Worm (Caenorhabditis elegans) whole organism, L1 larva: ENCODE measurements around the gene nhr-140.

Experiments used
- ama-1 ChIP-seq: fragments of 150-350 bp; optimal IDR thresholded peaks from 2 replicates; lab custom pipeline; 2014
- blmp-1 ChIP-seq: fragments of 150-350 bp; optimal IDR thresholded peaks from 2 replicates; lab custom pipeline; 2014; ENCODE audit warnings: missing biosample characterization, missing genetic modification characterization
- ceh-8 ChIP-seq: fragments of 200-800 bp; sonication (Bioruptor generic); optimal IDR thresholded peaks from 2 replicates; lab custom pipeline; 2018; ENCODE audit warnings: mild to moderate bottlenecking, missing genetic modification characterization, moderate library complexity, missing compliant biosample characterization
- ceh-88 ChIP-seq: fragments of 200-800 bp; sonication (Bioruptor generic); IDR thresholded peaks from 2 replicates; pipeline ENCODE4 v1.3.6; 2022; ENCODE audit warnings: missing genetic modification characterization, missing compliant biosample characterization
- efl-1 ChIP-seq, 4 experiments: fragments of 150-350 bp; optimal IDR thresholded peaks in 3 of 4; peaks in 1 of 4; 1 replicate in 1 of 4; 2 replicates in 3 of 4; lab custom pipeline; 2014; ENCODE audit warnings: missing biosample characterization in 2 of 4, missing genetic modification characterization in 2 of 4, missing genetic modification reagents in 2 of 4
- efl-3 ChIP-seq: fragments of 200-800 bp; sonication (Bioruptor generic); optimal IDR thresholded peaks from 2 replicates; lab custom pipeline; 2018; ENCODE audit warnings: mild to moderate bottlenecking, missing genetic modification characterization, missing compliant biosample characterization
- egl-27 ChIP-seq, 2 experiments: fragments of 150-350 bp in 1 of 2; sonication (generic microtip); optimal IDR thresholded peaks; 3 replicates each; lab custom pipeline; 2017 to 2018; ENCODE audit warnings: missing biosample characterization in 2 of 2, missing genetic modification characterization in 2 of 2, missing genetic modification reagents in 2 of 2
- elt-2 ChIP-seq: sonication (generic microtip); optimal IDR thresholded peaks from 2 replicates; lab custom pipeline; 2016; ENCODE audit warnings: missing genetic modification characterization, mild to moderate bottlenecking, inconsistent platforms, missing compliant biosample characterization, missing genetic modification reagents
- fkh-10 ChIP-seq: sonication (generic microtip); optimal IDR thresholded peaks from 2 replicates; lab custom pipeline; 2017; ENCODE audit warnings: missing biosample characterization, missing genetic modification reagents, missing genetic modification characterization
- fkh-8 ChIP-seq: sonication (generic microtip); optimal IDR thresholded peaks from 2 replicates; lab custom pipeline; 2016; ENCODE audit warnings: mild to moderate bottlenecking, missing genetic modification characterization, missing compliant biosample characterization
- hlh-4 ChIP-seq: sonication (generic microtip); optimal IDR thresholded peaks from 2 replicates; lab custom pipeline; 2016; ENCODE audit warnings: mild to moderate bottlenecking, missing genetic modification characterization, missing compliant biosample characterization
- irx-1 ChIP-seq: sonication (generic microtip); optimal IDR thresholded peaks from 2 replicates; lab custom pipeline; 2016; ENCODE audit warnings: missing genetic modification characterization, missing compliant biosample characterization
- isw-1 ChIP-seq: fragments of 200-800 bp; sonication (Bioruptor generic); IDR thresholded peaks from 2 replicates; pipeline ENCODE4 v1.3.6; 2022; ENCODE audit warnings: missing genetic modification characterization, missing compliant biosample characterization
- jun-1 ChIP-seq: fragments of 150-350 bp; optimal IDR thresholded peaks from 2 replicates; lab custom pipeline; 2014; ENCODE audit warnings: missing biosample characterization, missing genetic modification reagents, missing genetic modification characterization
- lin-13 ChIP-seq: fragments of 150-350 bp; optimal IDR thresholded peaks from 2 replicates; lab custom pipeline; 2014; ENCODE audit warnings: missing biosample characterization, missing genetic modification reagents, missing genetic modification characterization
- lin-15B ChIP-seq: fragments of 150-350 bp; sonication (generic microtip); optimal IDR thresholded peaks from 3 replicates; lab custom pipeline; 2014; ENCODE audit warnings: missing biosample characterization, missing genetic modification characterization
- lin-35 ChIP-seq, 2 experiments: fragments of 150-350 bp; optimal IDR thresholded peaks; 2 replicates each; lab custom pipeline; 2014; ENCODE audit warnings: missing biosample characterization in 2 of 2, missing genetic modification characterization in 2 of 2, missing genetic modification reagents in 2 of 2
- lir-3 ChIP-seq: sonication (generic microtip); optimal IDR thresholded peaks from 2 replicates; lab custom pipeline; 2016; ENCODE audit warnings: mild to moderate bottlenecking, missing genetic modification characterization, moderate library complexity, missing compliant biosample characterization; ENCODE audit not compliant: poor library complexity
- lsy-2 ChIP-seq, 2 experiments: fragments of 150-350 bp; optimal IDR thresholded peaks; 2 replicates each; lab custom pipeline; 2014; ENCODE audit warnings: missing biosample characterization in 2 of 2, missing genetic modification characterization in 2 of 2
- mab-9 ChIP-seq: fragments of 200-800 bp; sonication (Bioruptor generic); IDR thresholded peaks from 2 replicates; pipeline ENCODE4 v1.3.6; 2022; ENCODE audit warnings: missing genetic modification reagents, missing genetic modification characterization, missing compliant biosample characterization
- mdl-1 ChIP-seq, 2 experiments: fragments of 150-350 bp; optimal IDR thresholded peaks; 2 replicates each; lab custom pipeline; 2014 to 2017; ENCODE audit warnings: missing biosample characterization in 2 of 2, missing genetic modification characterization in 2 of 2, inconsistent platforms in 1 of 2
- mef-2 ChIP-seq: fragments of 150-350 bp; optimal IDR thresholded peaks from 2 replicates; lab custom pipeline; 2014; ENCODE audit warnings: missing biosample characterization, missing genetic modification characterization
- nhr-12 ChIP-seq: sonication (generic microtip); optimal IDR thresholded peaks from 2 replicates; lab custom pipeline; 2017; ENCODE audit warnings: missing biosample characterization, missing genetic modification characterization
- nhr-28 ChIP-seq: fragments of 150-350 bp; optimal IDR thresholded peaks from 2 replicates; lab custom pipeline; 2014; ENCODE audit warnings: missing biosample characterization, missing genetic modification characterization
- nhr-90 ChIP-seq: sonication (generic microtip); optimal IDR thresholded peaks from 2 replicates; lab custom pipeline; 2016; ENCODE audit warnings: mild to moderate bottlenecking, missing genetic modification characterization, missing compliant biosample characterization; ENCODE audit not compliant: poor library complexity
- pag-3 ChIP-seq: sonication (generic microtip); optimal IDR thresholded peaks from 2 replicates; lab custom pipeline; 2017; ENCODE audit warnings: missing genetic modification characterization, mild to moderate bottlenecking, missing compliant biosample characterization, antibody characterized with exemption, borderline replicate concordance; ENCODE audit not compliant: insufficient read depth
- pax-3 ChIP-seq: fragments of 200-800 bp; sonication (Bioruptor generic); optimal IDR thresholded peaks from 2 replicates; lab custom pipeline; 2018; ENCODE audit warnings: mild to moderate bottlenecking, missing genetic modification characterization, moderate library complexity, missing compliant biosample characterization
- skn-1 ChIP-seq: fragments of 150-350 bp; optimal IDR thresholded peaks from 2 replicates; lab custom pipeline; 2014; ENCODE audit warnings: missing biosample characterization, missing genetic modification characterization
- snu-23 ChIP-seq: sonication (generic microtip); optimal IDR thresholded peaks from 2 replicates; lab custom pipeline; 2016; ENCODE audit warnings: missing genetic modification characterization, missing compliant biosample characterization
- swsn-7 ChIP-seq: sonication (generic microtip); optimal IDR thresholded peaks from 2 replicates; lab custom pipeline; 2016; ENCODE audit warnings: missing genetic modification characterization, missing compliant biosample characterization
- tbx-2 ChIP-seq: sonication (generic microtip); optimal IDR thresholded peaks from 2 replicates; lab custom pipeline; 2016; ENCODE audit warnings: missing genetic modification characterization, missing compliant biosample characterization
- unc-98 ChIP-seq: fragments of 200-800 bp; sonication (Bioruptor generic); IDR thresholded peaks from 2 replicates; pipeline ENCODE4 v1.3.6; 2022; ENCODE audit warnings: missing genetic modification characterization, missing compliant biosample characterization
- vab-15 ChIP-seq: sonication (generic microtip); optimal IDR thresholded peaks from 2 replicates; lab custom pipeline; 2017; ENCODE audit warnings: missing genotype, mild to moderate bottlenecking, missing genetic modification characterization, missing compliant biosample characterization
- zag-1 ChIP-seq: fragments of 150-350 bp; optimal IDR thresholded peaks from 2 replicates; lab custom pipeline; 2014; ENCODE audit warnings: missing biosample characterization, missing genetic modification characterization
- zip-4 ChIP-seq: fragments of 200-800 bp; sonication (Bioruptor generic); optimal IDR thresholded peaks from 2 replicates; lab custom pipeline; 2018; ENCODE audit warnings: mild to moderate bottlenecking, missing genetic modification characterization, moderate library complexity, missing compliant biosample characterization
- ztf-4 ChIP-seq: fragments of 150-350 bp; optimal IDR thresholded peaks from 2 replicates; lab custom pipeline; 2014; ENCODE audit warnings: missing biosample characterization, missing genetic modification characterization

Gene nhr-140

ce11 chrV:6979019-6979418, 10.5 kb downstream of the nhr-140 start, which contains the start of gene sre-12:
Gene sre-12, minus strand, starts transcription at chrV:6979119.
- TF ChIP-seq elt-2 (tag; lab: Kevin White, UChicago) (no peak), hlh-4 (tag; lab: Kevin White, UChicago) (no peak), lin-35 (GFP tag; optimal IDR thresholded peaks at IDR 0.05; lab: Kevin White, UChicago) (no peak), unc-98 (GFP tag; lab: Robert Waterston, UW) (no peak), pax-3 (no peak), tbx-2 (no peak), nhr-28 (tag; lab: Kevin White, UChicago) (no peak), lir-3 (tag; lab: Kevin White, UChicago) (no peak), lin-13 (GFP tag; lab: Kevin White, UChicago) (no peak), snu-23 (GFP tag; lab: Kevin White, UChicago) (no peak)

- TF ChIP-seq isw-1 (no peak), ztf-4 (no peak), skn-1 (tag; lab: Kevin White, UChicago) (no peak), lir-3 (tag; lab: Kevin White, UChicago) (no peak), pag-3 (tag; lab: Kevin White, UChicago) (no peak), nhr-12 (tag; lab: Kevin White, UChicago) (no peak), lsy-2 (tag; optimal IDR thresholded peaks at IDR 0.05; lab: Kevin White, UChicago) (no peak), mef-2 (no peak), fkh-10 (GFP tag; lab: Kevin White, UChicago) (no peak), efl-3 (GFP tag; lab: Kevin White, UChicago) (no peak), zip-4 (no peak)
Observed at ce11 chrV:6976047-6976446, 13.4 kb downstream of the nhr-140 start, which contains the start of gene srx-16. Gene srx-16, plus strand, starts transcription at chrV:6976347.

DNA sequence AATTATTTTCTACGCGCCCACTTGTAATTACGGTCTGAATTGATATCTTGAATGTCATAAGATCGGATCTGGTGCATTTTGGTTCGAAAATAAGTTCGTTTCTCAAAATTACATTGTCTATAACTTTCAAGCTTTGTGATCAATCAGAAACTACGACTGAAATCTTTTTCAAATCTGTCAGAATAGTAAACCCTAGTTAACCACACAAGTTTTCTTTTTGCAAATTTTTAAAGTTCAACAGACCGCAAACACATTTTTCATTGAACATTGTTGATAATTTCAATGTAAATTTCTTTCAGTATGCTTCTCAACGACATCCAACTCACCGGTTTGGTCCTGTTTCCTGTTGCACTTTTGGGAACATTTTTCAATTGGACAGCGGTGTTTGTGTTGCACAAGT, 17.9 kb downstream of the nhr-140 start, which contains the start of gene srx-59:
TSS of gene srx-59 (plus strand) at position 301 of the 400 bp plus-strand sequence.
- no peak for TF ChIP-seq zag-1 (tag; lab: Kevin White, UChicago)
- no peak for TF ChIP-seq lir-3 (tag; lab: Kevin White, UChicago)
- TF ChIP-seq ceh-8 (GFP tag; lab: Kevin White, UChicago) = no peak
- TF ChIP-seq hlh-4 (tag; lab: Kevin White, UChicago) = no peak
- no peak for TF ChIP-seq jun-1 (tag; lab: Kevin White, UChicago)
- TF ChIP-seq fkh-10 (GFP tag; lab: Kevin White, UChicago) = no peak
- no peak for TF ChIP-seq egl-27 (tag; optimal IDR thresholded peaks at IDR 0.05; lab: Kevin White, UChicago)
- no peak for TF ChIP-seq fkh-8 (tag; lab: Kevin White, UChicago)
- TF ChIP-seq ama-1 (lab: Kevin White, UChicago) = no peak
- no peak for TF ChIP-seq mdl-1 (tag; optimal IDR thresholded peaks at IDR 0.05; lab: Kevin White, UChicago)
- no peak for TF ChIP-seq pag-3 (tag; lab: Kevin White, UChicago)
- no peak for TF ChIP-seq nhr-28 (tag; lab: Kevin White, UChicago)
- TF ChIP-seq lin-15B (tag; lab: Kevin White, UChicago) = no peak
- TF ChIP-seq skn-1 (tag; lab: Kevin White, UChicago) = no peak
- no peak for TF ChIP-seq ceh-88 (GFP tag; lab: Robert Waterston, UW)
- no peak for TF ChIP-seq lin-13 (GFP tag; lab: Kevin White, UChicago)
- no peak for TF ChIP-seq mab-9 (GFP tag; lab: Robert Waterston, UW)
- no peak for TF ChIP-seq irx-1 (tag; lab: Kevin White, UChicago)
- TF ChIP-seq nhr-90 (tag; lab: Kevin White, UChicago) = no peak

- TF ChIP-seq snu-23 (GFP tag; lab: Kevin White, UChicago) = no peak
- TF ChIP-seq vab-15 (tag; lab: Kevin White, UChicago) = no peak
- peak; percentile 74 for TF ChIP-seq blmp-1 (tag; lab: Kevin White, UChicago)
- TF ChIP-seq efl-1 (optimal IDR thresholded peaks at IDR 0.05; lab: Kevin White, UChicago) = no peak
- TF ChIP-seq efl-1 (GFP tag; optimal IDR thresholded peaks at IDR 0.05 in 1 of 2; lab: Kevin White, UChicago) = peak in 1 of 2 experiments; percentile 60
- TF ChIP-seq swsn-7 (tag; lab: Kevin White, UChicago) = no peak
Observed at ce11 chrV:6969950-6970532, 19.4 kb downstream of the nhr-140 start, which contains the start of gene ptr-15. Gene ptr-15, minus strand, starts transcription at chrV:6970000.
